Worm (Caenorhabditis elegans) whole organism, dauer: ENCODE results near the gene Y54G2A.45.

Source experiments
- unc-62 ChIP-seq: sonication (generic microtip); optimal IDR thresholded peaks from 2 replicates; lab custom pipeline; 2017; ENCODE audit warnings: missing biosample characterization, missing genetic modification reagents, missing genetic modification characterization

Gene Y54G2A.45

DNA sequence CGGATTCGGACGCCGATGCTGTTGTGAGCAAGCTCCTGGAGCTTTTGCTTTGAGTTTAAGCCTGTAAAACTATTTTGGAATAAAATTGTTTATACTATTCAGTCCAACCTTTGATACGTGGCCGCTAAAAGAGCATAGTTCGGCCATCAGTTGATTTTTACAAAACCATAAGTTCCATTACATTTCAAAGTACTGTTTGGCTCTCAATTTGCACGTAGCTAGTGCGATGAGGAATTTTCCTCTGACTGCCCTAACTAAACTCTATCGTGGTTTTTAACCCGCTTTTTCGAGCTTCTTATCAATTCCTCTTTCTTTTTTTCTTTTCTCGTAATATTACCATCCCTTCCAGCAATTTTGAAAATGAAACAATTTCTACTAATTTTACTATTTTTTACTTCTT, 17.8 kb downstream of the Y54G2A.45 start, which contains the start of gene clec-80:
Gene clec-80 (plus strand): TSS at position 301 of the 400 bp plus-strand sequence.
- no peak for TF ChIP-seq unc-62 (GFP tag; lab: Kevin White, UChicago)

DNA sequence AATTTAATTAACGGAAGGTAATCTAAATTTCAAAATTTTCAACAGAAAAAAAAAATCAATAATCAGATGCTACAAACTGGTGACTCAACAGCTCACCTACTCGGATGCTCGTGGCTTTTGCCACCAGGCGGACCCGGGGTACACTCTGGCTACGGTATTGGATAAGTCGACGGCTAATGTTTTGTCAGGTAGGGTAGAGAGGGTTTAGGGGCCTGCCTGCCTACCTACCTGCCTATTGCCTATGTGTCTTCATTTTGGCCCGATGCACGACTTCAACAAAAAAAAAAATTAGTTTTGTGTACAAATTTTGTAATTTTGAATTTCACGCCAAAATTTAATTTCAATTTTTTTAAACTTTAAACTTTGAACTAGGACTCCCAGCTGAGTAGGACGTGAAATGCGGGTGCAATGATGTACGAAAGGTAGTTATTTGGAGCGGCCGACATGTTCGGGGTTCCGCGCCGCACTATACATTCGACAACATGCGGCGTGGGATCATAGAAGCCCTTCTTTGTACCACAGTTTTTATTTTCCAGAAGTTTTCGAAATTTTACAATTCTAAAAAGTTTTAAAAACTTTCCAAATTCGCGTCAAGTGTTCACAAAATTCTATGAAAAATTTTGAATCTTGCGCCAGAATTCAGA, 19.9 kb downstream of the Y54G2A.45 start:
- TF ChIP-seq unc-62 (GFP tag; lab: Kevin White, UChicago), result no peak

DNA sequence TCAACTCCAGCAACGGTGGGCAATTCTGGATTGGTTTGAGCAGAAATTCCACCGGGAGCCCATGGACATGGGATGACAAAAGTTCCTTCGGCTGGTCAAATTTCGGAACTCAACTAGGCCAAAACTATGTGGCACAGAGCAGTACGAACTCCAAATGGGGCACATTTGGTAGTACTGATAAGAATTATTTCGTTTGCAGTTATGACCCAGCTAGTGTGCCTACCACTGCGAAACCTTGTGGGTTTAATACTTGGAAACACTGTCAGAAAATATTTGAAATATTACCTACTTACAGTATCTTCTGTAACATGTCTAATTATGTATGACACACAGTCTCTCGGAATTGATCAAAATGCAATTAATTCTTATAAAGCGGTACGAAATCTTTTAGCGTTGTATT, 20.7 kb downstream of the Y54G2A.45 start:
- TF ChIP-seq unc-62 (GFP tag; lab: Kevin White, UChicago), result no peak

DNA sequence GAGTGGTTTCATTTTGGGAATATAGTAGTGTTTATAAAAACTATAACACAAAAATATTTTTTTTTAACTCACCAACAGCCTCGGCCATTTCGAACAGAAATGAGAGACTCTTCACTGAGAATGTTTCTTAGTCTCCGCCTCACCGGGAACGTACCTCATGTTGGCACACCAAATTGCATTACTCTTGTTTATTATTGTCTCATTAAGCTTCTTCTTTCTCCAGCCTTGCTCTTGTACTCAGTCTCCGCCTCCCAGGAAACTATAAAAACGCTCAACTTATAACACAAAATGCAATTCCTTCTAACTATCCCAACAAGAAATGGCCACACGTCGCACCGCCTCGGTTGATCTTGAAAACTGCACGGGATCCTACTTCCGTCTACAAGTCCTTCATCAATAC, 26.9 kb downstream of the Y54G2A.45 start, which contains the start of the genes Y54G2A.48 and pudl-1:
Gene Y54G2A.48 (minus strand): TSS at position 101 of the 400 bp plus-strand sequence.
Gene pudl-1 (plus strand): TSS at position 320 of the 400 bp plus-strand sequence.
- TF ChIP-seq unc-62 (GFP tag; lab: Kevin White, UChicago), result no peak

DNA sequence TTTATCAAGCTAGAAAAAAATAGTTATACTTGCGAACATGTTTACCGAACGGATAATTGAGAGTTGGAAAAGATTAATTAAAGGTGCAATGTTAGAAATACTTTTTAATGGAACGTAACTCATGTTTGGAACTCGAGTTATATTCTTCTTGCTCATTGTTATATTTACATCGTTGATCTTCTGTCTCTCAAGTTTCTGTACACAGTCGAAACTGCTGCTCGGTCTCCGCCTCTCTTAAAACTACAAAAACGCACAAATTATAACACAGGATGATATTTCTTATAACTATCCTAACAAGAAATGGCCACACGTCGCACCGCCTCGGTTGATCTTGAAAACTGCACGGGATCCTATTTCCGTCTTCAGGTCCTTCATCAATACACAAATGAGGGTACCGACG, 28.9 kb downstream of the Y54G2A.45 start, which contains the start of gene pudl-2:
Gene pudl-2 (plus strand): TSS at position 301 of the 400 bp plus-strand sequence.
- TF ChIP-seq unc-62 (GFP tag; lab: Kevin White, UChicago), result no peak

DNA sequence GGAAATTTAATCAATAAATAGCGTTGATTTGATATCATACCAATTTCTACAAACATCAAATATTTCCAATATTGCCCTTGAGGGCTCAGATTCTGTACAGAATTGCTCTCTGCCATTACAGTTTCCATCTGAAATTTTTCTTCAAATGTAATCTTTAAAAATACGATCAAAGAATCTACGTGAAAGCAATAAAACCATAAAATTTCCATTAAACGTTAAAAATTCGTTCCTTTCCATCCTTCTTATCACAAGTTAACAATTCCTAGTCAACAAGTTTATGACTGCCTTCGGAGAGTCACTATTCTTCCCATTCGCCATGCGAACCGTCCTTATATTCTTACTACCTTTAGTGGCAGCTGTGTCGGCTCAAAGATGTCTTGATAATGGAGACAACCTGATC, 29.7 kb downstream of the Y54G2A.45 start, which contains the start of gene clec-82:
Gene clec-82 (plus strand): TSS at position 301 of the 400 bp plus-strand sequence.
- TF ChIP-seq unc-62 (GFP tag; lab: Kevin White, UChicago), result no peak

DNA sequence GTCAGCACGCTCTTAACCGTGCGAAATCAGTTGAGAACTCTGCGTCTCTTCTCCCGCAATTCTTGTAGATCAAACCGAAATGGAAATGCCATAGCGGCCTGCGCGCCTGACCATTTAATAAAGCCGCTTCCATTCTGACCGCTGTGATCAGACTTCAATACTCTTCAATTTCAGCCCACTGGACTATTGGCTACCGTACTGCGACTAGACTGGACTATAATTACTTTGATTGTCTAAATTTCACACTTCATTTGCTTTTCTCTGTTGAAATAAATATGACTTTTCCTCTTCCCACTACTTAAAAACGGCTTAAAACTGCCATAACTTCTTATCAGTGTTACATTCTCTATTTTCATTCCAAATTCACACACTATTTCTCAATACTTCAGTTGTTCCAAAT, 32.7 kb downstream of the Y54G2A.45 start, which contains the start of gene Y54G2A.7:
Gene Y54G2A.7 (plus strand): TSS at position 301 of the 400 bp plus-strand sequence.
- TF ChIP-seq unc-62 (GFP tag; lab: Kevin White, UChicago), result no peak

DNA sequence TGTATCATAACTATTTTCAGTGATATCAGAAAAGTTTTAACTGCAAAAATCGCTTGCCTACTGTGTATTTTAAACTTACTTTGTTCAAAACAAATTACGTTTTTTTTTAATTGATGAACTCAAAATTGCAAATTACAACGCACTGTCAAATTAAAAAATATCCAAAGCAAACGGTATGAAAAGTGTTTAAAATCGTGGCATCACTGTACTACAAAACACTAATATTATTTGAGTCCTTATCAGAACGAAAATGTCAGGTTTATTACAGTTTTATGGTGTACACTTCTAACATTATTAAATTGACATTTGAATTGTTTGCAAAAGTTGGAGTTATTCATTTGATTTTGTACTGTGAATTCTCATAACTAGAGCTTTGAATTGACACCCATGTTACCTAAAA, 35.6 kb downstream of the Y54G2A.45 start, which contains the start of gene clec-83:
Gene clec-83 (minus strand): TSS at position 213 of the 400 bp plus-strand sequence.
- no peak for TF ChIP-seq unc-62 (GFP tag; lab: Kevin White, UChicago)

DNA sequence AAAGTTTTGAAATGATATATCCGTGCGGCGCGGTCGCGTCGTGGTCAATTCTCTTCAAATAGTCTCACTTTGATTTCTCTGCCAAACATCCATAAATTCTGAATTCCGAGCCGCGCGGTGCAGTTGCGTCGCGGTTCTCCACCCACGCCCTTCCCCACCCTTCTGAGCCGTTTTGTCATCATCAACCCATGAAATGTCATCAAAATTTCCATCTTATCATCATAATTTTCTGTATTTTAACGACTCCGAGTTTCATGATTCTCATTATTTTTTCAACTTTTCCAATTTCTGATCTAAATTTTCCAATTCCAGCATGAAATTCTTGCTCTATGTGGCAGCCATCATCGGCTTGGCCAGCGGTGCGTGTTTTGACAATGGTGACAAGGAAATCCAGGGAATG, 36.5 kb downstream of the Y54G2A.45 start, which contains the start of gene clec-84:
Gene clec-84 (plus strand): TSS at position 301 of the 400 bp plus-strand sequence.
- TF ChIP-seq unc-62 (GFP tag; lab: Kevin White, UChicago), result no peak

DNA sequence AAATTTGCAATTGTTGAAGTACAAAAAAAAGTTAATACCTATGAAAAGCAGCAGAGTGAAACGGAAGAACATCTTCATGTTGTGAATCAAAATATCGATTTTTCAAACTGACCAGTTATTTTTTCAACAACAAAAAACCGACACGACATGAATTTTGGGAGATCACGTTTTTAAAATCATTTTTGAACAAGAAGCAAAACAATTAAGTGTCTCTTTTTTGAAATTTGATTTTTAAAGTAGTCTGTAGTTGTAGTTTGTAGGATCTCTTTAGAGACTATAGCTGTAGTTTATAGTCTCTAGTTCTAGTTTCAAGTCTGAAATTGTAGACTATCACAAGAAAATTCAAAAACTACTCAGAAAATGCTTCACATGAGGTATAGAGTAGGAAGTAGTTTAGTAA, 38.2 kb downstream of the Y54G2A.45 start, which contains the start of gene Y54G2A.15:
Gene Y54G2A.15 (minus strand): TSS at position 101 of the 400 bp plus-strand sequence.
- no peak for TF ChIP-seq unc-62 (GFP tag; lab: Kevin White, UChicago)

DNA sequence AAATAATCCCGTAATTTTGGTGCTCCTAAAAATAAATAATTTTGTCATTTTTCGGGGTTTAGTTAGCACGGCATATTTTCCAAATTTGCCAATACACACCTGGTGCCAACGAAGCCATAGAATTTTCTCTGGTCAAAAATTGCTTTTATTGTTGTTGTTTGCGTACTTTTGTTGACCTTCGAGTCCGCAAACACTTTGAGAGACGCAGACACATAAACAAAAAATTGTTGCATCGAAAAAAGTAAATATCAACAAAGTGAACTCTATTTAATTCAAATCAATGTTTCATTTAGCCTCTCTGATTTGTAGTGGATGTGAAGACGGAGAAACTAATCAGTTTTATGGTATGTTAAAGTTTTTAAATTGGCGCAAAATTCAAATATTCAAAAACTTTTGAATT, 40.6 kb downstream of the Y54G2A.45 start, which contains the start of gene Y54G2A.40:
Gene Y54G2A.40 (plus strand): TSS at position 213 of the 400 bp plus-strand sequence.
- TF ChIP-seq unc-62 (GFP tag; lab: Kevin White, UChicago), result no peak

DNA sequence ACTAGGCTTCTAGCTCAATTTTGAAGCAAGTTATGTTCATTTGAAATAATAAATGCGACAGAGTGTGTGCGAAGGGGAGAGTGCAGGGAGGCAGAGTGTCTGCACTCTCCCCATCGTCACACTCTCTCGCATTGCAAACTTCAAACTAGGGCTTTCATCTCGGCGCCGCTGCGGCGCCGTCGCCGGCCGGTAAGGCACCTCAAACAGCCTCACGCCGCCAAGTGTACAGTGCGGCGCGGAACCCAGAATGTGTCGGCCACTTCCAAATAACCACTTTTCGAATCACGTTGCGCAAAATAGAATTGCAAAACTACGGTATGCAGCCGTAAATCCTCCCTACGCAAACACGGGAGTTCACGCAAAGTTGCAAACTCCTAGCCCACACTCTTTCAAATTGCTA, 43.6 kb downstream of the Y54G2A.45 start:
- no peak for TF ChIP-seq unc-62 (GFP tag; lab: Kevin White, UChicago)

DNA sequence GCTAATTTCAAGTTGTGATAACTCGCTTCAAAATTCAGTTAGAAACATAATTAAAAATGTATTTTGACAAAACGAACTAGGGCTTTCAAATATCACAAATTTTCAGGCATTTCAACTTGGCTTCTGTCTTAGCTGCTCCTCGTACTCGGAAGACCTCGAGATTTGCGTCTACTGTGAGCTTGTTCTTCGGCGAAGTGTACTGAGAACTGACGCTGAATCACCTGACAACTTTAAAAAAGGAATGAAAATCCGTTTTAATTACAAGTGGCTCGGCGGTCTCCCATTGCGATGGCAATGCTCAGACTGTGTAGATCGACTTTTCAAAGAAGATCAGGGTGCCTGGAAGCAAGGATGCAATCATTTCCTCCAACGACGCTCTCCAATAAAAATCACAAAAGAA, 44.9 kb downstream of the Y54G2A.45 start, which contains the start of gene clec-85:
Gene clec-85 (plus strand): TSS at position 301 of the 400 bp plus-strand sequence.
- no peak for TF ChIP-seq unc-62 (GFP tag; lab: Kevin White, UChicago)

DNA sequence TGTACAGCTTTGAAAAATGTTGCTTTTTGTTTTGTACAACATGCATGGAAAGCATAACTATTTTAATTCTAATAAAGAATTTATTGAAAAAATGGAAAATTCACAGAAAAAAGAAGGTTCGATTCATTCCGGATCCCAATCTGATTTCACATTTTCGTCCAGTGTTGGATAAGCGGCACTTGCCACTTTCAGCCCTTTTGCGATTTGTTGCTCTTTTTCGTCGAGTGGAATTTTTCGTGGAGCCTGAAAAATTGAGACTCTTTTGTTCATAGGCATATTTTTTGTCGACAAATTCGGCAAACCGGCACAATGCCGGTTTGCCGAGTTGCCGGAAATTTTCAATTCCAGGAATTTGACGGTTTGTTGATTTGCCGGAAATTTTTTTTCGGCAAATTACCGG, 46.0 kb downstream of the Y54G2A.45 start:
- TF ChIP-seq unc-62 (GFP tag; lab: Kevin White, UChicago), result no peak

DNA sequence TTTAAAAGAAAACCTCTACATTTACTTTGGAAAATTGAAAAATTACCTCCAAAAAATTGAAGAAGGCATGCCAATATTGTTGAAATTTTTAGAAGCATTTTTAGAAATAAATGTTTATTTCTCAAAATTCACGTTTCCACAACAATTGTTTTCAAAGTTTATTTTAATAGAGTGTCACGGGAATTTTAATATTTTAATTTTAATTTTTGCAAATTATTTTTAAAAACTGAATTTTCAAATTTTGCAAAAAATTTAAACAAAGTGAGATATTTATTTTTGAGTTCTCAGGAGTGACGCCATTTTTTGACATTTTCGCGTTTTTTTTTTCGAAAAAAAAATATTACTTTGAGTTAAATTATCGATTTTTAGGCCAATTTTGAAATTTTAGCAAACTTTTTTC, 47.5 kb downstream of the Y54G2A.45 start, which contains the start of gene Y54G2A.49:
Gene Y54G2A.49 (minus strand): TSS at position 101 of the 400 bp plus-strand sequence.
- no peak for TF ChIP-seq unc-62 (GFP tag; lab: Kevin White, UChicago)

DNA sequence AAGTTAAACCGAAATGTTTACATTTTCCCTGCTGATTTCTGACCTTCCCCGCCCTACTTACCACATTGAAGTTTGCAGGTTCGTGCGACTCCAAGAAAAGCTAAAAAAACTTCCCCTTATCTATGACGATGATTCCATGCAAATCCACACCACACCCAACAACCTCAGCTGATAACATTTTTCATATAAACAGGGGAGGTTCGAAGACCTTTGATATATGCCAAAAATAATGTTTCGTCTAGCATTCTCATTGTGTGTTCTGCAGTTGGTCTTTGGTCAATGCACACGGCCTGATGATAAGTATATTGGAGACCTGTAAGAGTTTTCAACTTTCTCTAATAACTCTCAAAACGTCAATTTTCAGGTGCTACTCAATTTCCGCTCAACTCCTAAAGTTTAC, 48.5 kb downstream of the Y54G2A.45 start:
- no peak for TF ChIP-seq unc-62 (GFP tag; lab: Kevin White, UChicago)
